Worm (Caenorhabditis elegans): ENCODE results near the gene F13E6.2.

F13E6.2 gene

DNA sequence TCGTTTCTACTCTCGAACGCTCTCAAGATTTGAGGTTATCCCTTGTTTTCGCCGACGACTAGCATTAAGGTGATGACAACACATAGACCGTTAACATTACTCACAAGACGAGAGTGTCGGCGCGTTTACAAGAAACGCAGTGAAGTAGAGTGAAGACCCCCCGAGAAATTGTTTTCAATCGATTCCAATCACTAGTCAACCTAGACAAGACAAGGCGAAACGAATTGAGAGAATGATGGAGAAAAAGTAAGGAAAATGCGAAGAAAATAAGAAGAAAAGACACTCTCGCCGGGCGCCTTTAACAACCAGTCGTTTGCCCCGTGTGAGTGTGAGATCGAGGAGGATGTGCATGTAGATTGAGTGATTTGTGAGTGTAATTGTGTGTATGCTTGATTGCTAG is 10.4 kb upstream of the F13E6.2 start (continued):
- TF ChIP-seq pax-3 (tag; optimal IDR thresholded peaks at IDR 0.05) (no peak), lin-15B (tag; optimal IDR thresholded peaks at IDR 0.05) (no peak), nhr-47 (tag; optimal IDR thresholded peaks at IDR 0.05) (peak; percentile 40), swsn-7 (tag; optimal IDR thresholded peaks at IDR 0.05) (peak; percentile 34), lin-13 (GFP tag; optimal IDR thresholded peaks at IDR 0.05) (no peak), nhr-77 (tag; optimal IDR thresholded peaks at IDR 0.05) (peak; percentile 59), aha-1 (tag; optimal IDR thresholded peaks at IDR 0.05) (no peak), hpl-2 (GFP tag; optimal IDR thresholded peaks at IDR 0.05) (no peak), unc-130 (tag; optimal IDR thresholded peaks at IDR 0.05) (peak; percentile 73), fkh-10 (GFP tag; optimal IDR thresholded peaks at IDR 0.05) (no peak), xbp-1 (tag; optimal IDR thresholded peaks at IDR 0.05) (peak; percentile 13), nhr-12 (tag; optimal IDR thresholded peaks at IDR 0.05) (no peak), sup-37 (GFP tag; optimal IDR thresholded peaks at IDR 0.05) (peak; percentile 44), rnt-1 (tag; optimal IDR thresholded peaks at IDR 0.05) (peak; percentile 27), mef-2 (tag; optimal IDR thresholded peaks at IDR 0.05) (no peak), alr-1 (tag; optimal IDR thresholded peaks at IDR 0.05; ENCODE audit: borderline replicate concordance) (no peak), fkh-8 (tag; optimal IDR thresholded peaks at IDR 0.05) (no peak), skn-1 (tag; optimal IDR thresholded peaks at IDR 0.05) (peak; percentile 18), egl-27 (tag; optimal IDR thresholded peaks at IDR 0.05) (no peak), hlh-4 (tag; optimal IDR thresholded peaks at IDR 0.05) (no peak), C34B4.2 (tag; optimal IDR thresholded peaks at IDR 0.05) (no peak), nhr-71 (tag; optimal IDR thresholded peaks at IDR 0.05) (peak; percentile 84), zag-1 (tag; optimal IDR thresholded peaks at IDR 0.05) (no peak), nhr-237 (tag; optimal IDR thresholded peaks at IDR 0.05) (no peak), snpc-4 (tag; optimal IDR thresholded peaks at IDR 0.05) (peak; percentile 35)

DNA sequence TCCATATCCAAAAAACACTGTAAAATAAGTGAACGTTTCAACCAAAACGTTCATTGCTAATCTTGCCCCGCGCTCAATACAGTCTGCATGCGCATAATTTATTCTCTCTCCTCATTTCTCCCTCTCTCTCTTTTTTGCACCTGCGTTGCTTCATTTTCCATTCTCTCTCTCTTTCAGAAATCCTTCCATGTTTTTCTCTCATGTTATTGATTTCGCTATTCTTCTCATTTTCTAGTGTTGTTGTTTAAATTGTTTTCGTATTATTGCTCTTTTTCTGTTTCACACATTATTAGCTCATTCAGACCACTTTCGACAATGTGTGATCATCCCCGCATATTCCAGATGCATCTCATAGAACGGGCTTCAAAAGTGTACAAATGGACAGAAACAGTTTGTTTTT is 7.6 kb upstream of the F13E6.2 start, which contains the start of gene phf-31:
phf-31 (plus strand) TSS at position 301 of the 400 bp plus-strand sequence.
- TF ChIP-seq snpc-4 (tag; optimal IDR thresholded peaks at IDR 0.05) (no peak), mep-1 (tag; optimal IDR thresholded peaks at IDR 0.05) (no peak), alr-1 (tag; optimal IDR thresholded peaks at IDR 0.05; ENCODE audit: borderline replicate concordance) (no peak), irx-1 (tag; optimal IDR thresholded peaks at IDR 0.05) (no peak), lin-39 (tag; optimal IDR thresholded peaks at IDR 0.05) (no peak), nhr-71 (tag; optimal IDR thresholded peaks at IDR 0.05) (no peak)

DNA sequence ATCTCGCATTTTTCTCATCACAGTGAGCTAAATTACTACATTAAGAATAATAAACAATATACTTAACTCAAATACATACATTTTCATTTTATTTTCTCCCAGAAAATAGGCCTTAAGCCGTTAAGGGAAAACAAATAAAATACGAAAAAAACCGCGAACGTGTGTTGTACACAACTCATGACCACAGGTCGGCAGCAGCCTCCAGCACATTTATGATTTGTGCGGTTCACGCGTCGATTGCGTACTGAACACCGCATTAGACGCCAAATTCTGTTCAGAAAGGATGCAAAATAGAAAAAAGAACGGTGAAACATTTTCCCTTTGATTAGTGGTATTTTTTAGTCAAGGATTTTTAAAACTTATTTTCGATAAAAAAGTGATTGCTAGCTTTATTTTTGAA is 5.1 kb upstream of the F13E6.2 start:
- TF ChIP-seq nhr-28 (tag; optimal IDR thresholded peaks at IDR 0.05): no peak
- TF ChIP-seq nhr-71 (tag; optimal IDR thresholded peaks at IDR 0.05): peak; percentile 23
- TF ChIP-seq F16B12.6 (tag; optimal IDR thresholded peaks at IDR 0.05): peak; percentile 77
- peak; percentile 79 for TF ChIP-seq lin-14 (GFP tag; optimal IDR thresholded peaks at IDR 0.05)
- TF ChIP-seq lsy-2 (tag; optimal IDR thresholded peaks at IDR 0.05): peak in 1 of 2 experiments; percentile 36
- TF ChIP-seq rnt-1 (tag; optimal IDR thresholded peaks at IDR 0.05): no peak
- TF ChIP-seq sptf-1 (tag; optimal IDR thresholded peaks at IDR 0.05): no peak
- peak; percentile 36 for TF ChIP-seq nhr-20 (tag; optimal IDR thresholded peaks at IDR 0.05)
- no peak for TF ChIP-seq nhr-12 (tag; optimal IDR thresholded peaks at IDR 0.05)
- peak in 1 of 2 experiments; percentile 65 for TF ChIP-seq lin-35 (GFP tag; optimal IDR thresholded peaks at IDR 0.05)
- TF ChIP-seq skn-1 (tag; optimal IDR thresholded peaks at IDR 0.05): peak; percentile 8
- peak; percentile 17 for TF ChIP-seq mep-1 (tag; optimal IDR thresholded peaks at IDR 0.05)
- no peak for TF ChIP-seq lin-39 (tag; optimal IDR thresholded peaks at IDR 0.05)
- TF ChIP-seq snu-23 (GFP tag; optimal IDR thresholded peaks at IDR 0.05): peak; percentile 58
- peak in 2 of 3 experiments; percentile 11 to 37 for TF ChIP-seq dpl-1 (GFP tag; optimal IDR thresholded peaks at IDR 0.05)
- TF ChIP-seq pag-3 (tag; optimal IDR thresholded peaks at IDR 0.05; ENCODE audit: borderline replicate concordance, insufficient read depth): peak; percentile 18
- TF ChIP-seq ceh-63 (GFP tag; optimal IDR thresholded peaks at IDR 0.05): no peak
- TF ChIP-seq tbx-2 (tag; optimal IDR thresholded peaks at IDR 0.05): no peak
- peak; percentile 27 for TF ChIP-seq blmp-1 (tag; optimal IDR thresholded peaks at IDR 0.05)
- TF ChIP-seq C16A3.4 (tag; optimal IDR thresholded peaks at IDR 0.05): peak; percentile 22
- peak in 1 of 2 experiments; percentile 34 for TF ChIP-seq mdl-1 (tag; optimal IDR thresholded peaks at IDR 0.05)
- no peak for TF ChIP-seq ets-5 (GFP tag; IDR thresholded peaks at IDR 0.05)
- TF ChIP-seq efl-1 (optimal IDR thresholded peaks at IDR 0.05): peak in 1 of 2 experiments; percentile 23
- TF ChIP-seq efl-1 (GFP tag; optimal IDR thresholded peaks at IDR 0.05 in 1 of 2): peak in 1 of 2 experiments; percentile 91
